Fruit fly (Drosophila melanogaster) whole organism, embryonic: Measurements from ENCODE around the gene Or65c.

ENCODE experiments used
- Antp ChIP-seq: fragments of 200-800 bp; sonication (Bioruptor generic); optimal IDR thresholded peaks from 3 replicates; lab custom pipeline; 2016; ENCODE audit warnings: missing biosample characterization, missing genetic modification characterization
- CG10654 ChIP-seq: fragments of 200-800 bp; sonication (Bioruptor generic); optimal IDR thresholded peaks from 2 replicates; lab custom pipeline; 2016; ENCODE audit warnings: missing biosample characterization, missing genetic modification characterization
- CG11504 ChIP-seq: fragments of 200-800 bp; sonication (Bioruptor generic); optimal IDR thresholded peaks from 3 replicates; lab custom pipeline; 2019; ENCODE audit warnings: missing biosample characterization, mild to moderate bottlenecking, missing genetic modification characterization, moderate library complexity
- CG12942 ChIP-seq: fragments of 200-800 bp; sonication (Bioruptor generic); optimal IDR thresholded peaks from 3 replicates; lab custom pipeline; 2016; ENCODE audit warnings: missing biosample characterization, missing genetic modification characterization
- CG14667 ChIP-seq: fragments of 200-800 bp; sonication (Bioruptor generic); IDR thresholded peaks from 2 replicates; pipeline ENCODE4 v1.3.6; 2022; ENCODE audit warnings: missing biosample characterization, missing genetic modification characterization
- CG17328 ChIP-seq: fragments of 200-800 bp; sonication (Bioruptor generic); IDR thresholded peaks from 2 replicates; pipeline ENCODE4 v1.3.6; 2022; ENCODE audit warnings: missing biosample characterization, missing genetic modification characterization
- CG1792 ChIP-seq: fragments of 200-800 bp; sonication (Bioruptor generic); optimal IDR thresholded peaks from 2 replicates; lab custom pipeline; 2016; ENCODE audit warnings: missing biosample characterization, missing genetic modification characterization
- CG2889 ChIP-seq: fragments of 200-800 bp; sonication (Bioruptor generic); IDR thresholded peaks from 3 replicates; pipeline ENCODE4 v1.3.6; 2022; ENCODE audit warnings: missing biosample characterization, missing genetic modification characterization
- CG31441 ChIP-seq: fragments of 200-800 bp; sonication (Bioruptor generic); IDR thresholded peaks from 2 replicates; pipeline ENCODE4 v1.3.6; 2022; ENCODE audit warnings: missing biosample characterization, missing genetic modification characterization
- CG32767 ChIP-seq: fragments of 200-800 bp; sonication (Bioruptor generic); IDR thresholded peaks from 2 replicates; pipeline ENCODE4 v1.3.6; 2022; ENCODE audit warnings: missing biosample characterization, missing genetic modification characterization
- CG3281 ChIP-seq: fragments of 200-800 bp; sonication (Bioruptor generic); optimal IDR thresholded peaks from 3 replicates; lab custom pipeline; 2017; ENCODE audit warnings: missing biosample characterization, mild to moderate bottlenecking, missing genetic modification characterization
- CG4617 ChIP-seq: fragments of 200-800 bp; sonication (Bioruptor generic); optimal IDR thresholded peaks from 3 replicates; lab custom pipeline; 2016; ENCODE audit warnings: missing biosample characterization, missing genetic modification characterization, borderline replicate concordance
- CG7357 ChIP-seq: fragments of 200-800 bp; sonication (Bioruptor generic); IDR thresholded peaks from 3 replicates; pipeline ENCODE4 v1.3.6; 2022; ENCODE audit warnings: missing biosample characterization, missing genetic modification characterization
- CG8478 ChIP-seq: fragments of >200 bp; optimal IDR thresholded peaks from 2 replicates; lab custom pipeline; 2018
- CoRest ChIP-seq: fragments of 200-800 bp; sonication (Bioruptor generic); optimal IDR thresholded peaks from 3 replicates; lab custom pipeline; 2018; ENCODE audit warnings: missing biosample characterization, mild to moderate bottlenecking, missing genetic modification characterization, moderate library complexity
- D19B ChIP-seq: fragments of 200-800 bp; sonication (Bioruptor generic); optimal IDR thresholded peaks from 2 replicates; lab custom pipeline; 2017; ENCODE audit warnings: missing biosample characterization, mild to moderate bottlenecking, missing genetic modification characterization
- Dp ChIP-seq: fragments of 200-800 bp; sonication (Bioruptor generic); optimal IDR thresholded peaks from 2 replicates; lab custom pipeline; 2018; ENCODE audit warnings: missing biosample characterization, mild to moderate bottlenecking, missing genetic modification characterization, moderate library complexity
- Drgx ChIP-seq: fragments of 200-800 bp; sonication (Bioruptor generic); IDR thresholded peaks from 2 replicates; pipeline ENCODE4 v1.3.6; 2022; ENCODE audit warnings: missing biosample characterization, missing genetic modification characterization
- Ets65A ChIP-seq: fragments of 200-800 bp; sonication (Bioruptor generic); peaks from one replicate; lab custom pipeline; 2016; ENCODE audit warnings: missing biosample characterization, missing genetic modification characterization
- HHEX ChIP-seq: fragments of 200-800 bp; sonication (Bioruptor generic); optimal IDR thresholded peaks from 3 replicates; lab custom pipeline; 2017; ENCODE audit warnings: missing biosample characterization, mild to moderate bottlenecking, missing genetic modification characterization, missing genetic modification reagents
- Meics ChIP-seq: fragments of 200-800 bp; sonication (Bioruptor generic); optimal IDR thresholded peaks from 2 replicates; lab custom pipeline; 2017; ENCODE audit warnings: missing biosample characterization, mild to moderate bottlenecking, missing genetic modification characterization
- PHDP ChIP-seq: fragments of 200-800 bp; sonication (Bioruptor generic); optimal IDR thresholded peaks from 3 replicates; lab custom pipeline; 2018; ENCODE audit warnings: missing biosample characterization, mild to moderate bottlenecking, missing genetic modification characterization, moderate library complexity
- da ChIP-seq: fragments of 200-800 bp; sonication (Bioruptor generic); optimal IDR thresholded peaks from 2 replicates; lab custom pipeline; 2016; ENCODE audit warnings: missing biosample characterization, missing genetic modification characterization
- emc ChIP-seq: fragments of 200-800 bp; sonication (Bioruptor generic); optimal IDR thresholded peaks from 2 replicates; lab custom pipeline; 2016; ENCODE audit warnings: missing biosample characterization, missing genetic modification characterization
- fd102C ChIP-seq: fragments of 200-800 bp; sonication (Bioruptor generic); optimal IDR thresholded peaks from 2 replicates; lab custom pipeline; 2018; ENCODE audit warnings: missing biosample characterization, mild to moderate bottlenecking, missing genetic modification characterization, moderate library complexity
- grau ChIP-seq: fragments of 200-800 bp; optimal IDR thresholded peaks from 3 replicates; lab custom pipeline; 2019; ENCODE audit warnings: missing biosample characterization, mild to moderate bottlenecking, missing genetic modification characterization, moderate library complexity
- kah ChIP-seq: fragments of 200-800 bp; sonication (Bioruptor generic); optimal IDR thresholded peaks from 2 replicates; lab custom pipeline; 2018; ENCODE audit warnings: missing biosample characterization, mild to moderate bottlenecking, missing genetic modification characterization
- kni ChIP-seq: fragments of 200-800 bp; sonication (Bioruptor generic); optimal IDR thresholded peaks from 3 replicates; lab custom pipeline; 2017; ENCODE audit warnings: mild to moderate bottlenecking, missing biosample characterization, missing genetic modification reagents, missing genetic modification characterization
- lmd ChIP-seq: fragments of 200-800 bp; sonication (Bioruptor generic); IDR thresholded peaks from 2 replicates; pipeline ENCODE4 v1.3.6; 2022; ENCODE audit warnings: missing biosample characterization, missing genetic modification characterization
- luna ChIP-seq: fragments of 200-800 bp; sonication (Bioruptor generic); optimal IDR thresholded peaks from 2 replicates; lab custom pipeline; 2016; ENCODE audit warnings: missing biosample characterization, missing genetic modification characterization
- phol ChIP-seq: fragments of 200-800 bp; sonication (Bioruptor generic); optimal IDR thresholded peaks from 3 replicates; lab custom pipeline; 2018; ENCODE audit warnings: missing biosample characterization, mild to moderate bottlenecking, missing genetic modification characterization, moderate library complexity
- psq ChIP-seq: fragments of 200-800 bp; sonication (Bioruptor generic); optimal IDR thresholded peaks from 2 replicates; lab custom pipeline; 2017; ENCODE audit warnings: missing biosample characterization, missing genetic modification characterization
- sc ChIP-seq, 3 experiments: fragments of >200 bp in 2 of 3; fragments of 200-800 bp in 1 of 3; sonication (Bioruptor generic) in 1 of 3; optimal IDR thresholded peaks; 2 replicates in 2 of 3; 3 replicates in 1 of 3; lab custom pipeline; 2017; ENCODE audit warnings: mild to moderate bottlenecking in 1 of 3, missing biosample characterization in 1 of 3, missing genetic modification characterization in 1 of 3, missing genetic modification reagents in 1 of 3
- slou ChIP-seq: fragments of 200-800 bp; sonication (Bioruptor generic); optimal IDR thresholded peaks from 3 replicates; lab custom pipeline; 2016; ENCODE audit warnings: missing biosample characterization, missing genetic modification characterization
- tgo ChIP-seq: fragments of 200-800 bp; sonication (Bioruptor generic); IDR thresholded peaks from 3 replicates; pipeline ENCODE4 v1.3.6; 2022; ENCODE audit warnings: missing biosample characterization, missing genetic modification characterization

The Or65c gene

dm6 chr3L:6315693-6316092, 11.7 kb upstream of the Or65c start (continued):
- TF ChIP-seq PHDP (tag; lab: Kevin White, UChicago): peak; percentile 1
- no peak for TF ChIP-seq psq
- no peak for TF ChIP-seq emc (GFP tag; lab: Kevin White, UChicago)
- TF ChIP-seq CG31441 (GFP tag; lab: Robert Waterston, UW): 0 out of 2 replicates have a peak, but pooled peaks have one; percentile 17
- TF ChIP-seq fd102C: no peak
- TF ChIP-seq CG11504 (tag; lab: Kevin White, UChicago): peak; percentile 18
- TF ChIP-seq kni: no peak
- no peak for TF ChIP-seq Dp (GFP tag; lab: Kevin White, UChicago)
- peak; percentile 84 for TF ChIP-seq D19B (GFP tag; lab: Kevin White, UChicago)
- TF ChIP-seq luna (GFP tag; lab: Kevin White, UChicago): no peak
- no peak for TF ChIP-seq Antp
- no peak for TF ChIP-seq tgo
- TF ChIP-seq phol (tag; lab: Kevin White, UChicago): peak; percentile 10
- TF ChIP-seq grau (tag; lab: Kevin White, UChicago): peak; percentile 16
- TF ChIP-seq CG17328 (GFP tag; lab: Robert Waterston, UW): 0 out of 2 replicates have a peak, but pooled peaks have one; percentile 17
- no peak for TF ChIP-seq da (GFP tag; lab: Kevin White, UChicago)
- TF ChIP-seq CoRest (tag; lab: Kevin White, UChicago): peak; percentile 11
- TF ChIP-seq CG2889 (GFP tag; lab: Robert Waterston, UW): no peak
- no peak for TF ChIP-seq CG32767 (GFP tag; lab: Robert Waterston, UW)
- TF ChIP-seq CG12942 (GFP tag; lab: Kevin White, UChicago): no peak

DNA sequence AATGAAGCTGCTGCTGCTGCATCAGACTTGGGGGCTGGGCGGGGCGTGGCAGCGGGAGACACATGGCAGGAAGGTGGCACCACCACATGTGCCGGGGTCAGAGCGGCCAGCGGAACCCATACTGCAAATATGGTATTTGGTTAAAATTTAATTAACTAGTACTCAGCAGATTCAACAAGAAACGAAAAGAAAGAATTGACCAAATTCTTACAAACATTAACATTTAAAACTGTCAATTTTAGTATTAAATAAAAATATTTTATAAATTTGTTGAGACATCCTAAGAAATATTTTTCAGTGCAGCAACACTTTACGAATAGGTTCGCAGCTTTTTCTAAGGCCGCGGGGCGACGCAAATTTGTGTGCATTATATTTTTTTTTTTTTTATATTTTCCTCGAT, 9.9 kb upstream of the Or65c start:
- TF ChIP-seq Drgx (GFP tag; lab: Robert Waterston, UW) (peak; percentile 46; the same call in 1 of the 2 replicates), CG10654 (GFP tag; lab: Kevin White, UChicago) (no peak)

- TF ChIP-seq slou (GFP tag; lab: Kevin White, UChicago): no peak
- TF ChIP-seq CG7357 (GFP tag; lab: Robert Waterston, UW): no peak
- TF ChIP-seq Meics (GFP tag; lab: Kevin White, UChicago): no peak
- TF ChIP-seq lmd (GFP tag; lab: Robert Waterston, UW): no peak
- no peak for TF ChIP-seq CG3281 (GFP tag; lab: Kevin White, UChicago)
- TF ChIP-seq CG4617 (GFP tag; lab: Kevin White, UChicago): no peak
- TF ChIP-seq kah: no peak
- no peak for TF ChIP-seq fd102C
- no peak for TF ChIP-seq HHEX
- TF ChIP-seq CG8478 (lab: Kevin White, UChicago): no peak
Observed at dm6 chr3L:6320311-6320710, 7.1 kb upstream of the Or65c start, which contains the start of gene Or65a. TSS of gene Or65a (plus strand) at chr3L:6320611.

DNA sequence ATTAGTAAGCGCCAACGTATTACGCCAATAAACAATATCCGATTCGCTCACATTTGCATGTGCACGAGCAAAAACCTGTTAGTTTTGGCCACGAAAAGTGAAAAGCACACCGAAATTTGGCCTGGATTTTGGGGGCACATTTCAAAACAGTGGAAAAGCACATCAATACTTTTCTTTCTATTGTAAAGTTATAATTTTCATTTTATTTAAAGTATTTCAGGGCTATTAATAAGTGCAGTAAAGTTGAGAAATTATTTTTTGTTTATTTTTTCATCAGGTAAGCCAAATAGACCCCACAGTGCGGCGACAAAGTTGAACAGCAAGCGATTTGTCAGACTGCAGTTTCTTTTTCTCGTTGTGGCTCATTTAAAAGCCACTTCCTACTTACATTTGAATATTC, 4.7 kb upstream of the Or65c start:
- TF ChIP-seq sc (optimal IDR thresholded peaks at IDR 0.05; lab: Kevin White, UChicago): no peak
- TF ChIP-seq sc (GFP tag; optimal IDR thresholded peaks at IDR 0.05; lab: Kevin White, UChicago): no peak
- TF ChIP-seq CG1792 (GFP tag; lab: Kevin White, UChicago): no peak
- TF ChIP-seq CG14667 (GFP tag; lab: Robert Waterston, UW): no peak
- TF ChIP-seq Drgx (GFP tag; lab: Robert Waterston, UW): peak; percentile 24; the same call in 1 of the 2 replicates
- TF ChIP-seq Ets65A (GFP tag; lab: Kevin White, UChicago): peak; percentile 58
